Worm (Caenorhabditis elegans) whole organism, L4/young adult: Measurements from ENCODE around the gene F52E1.14.

Source experiments
- W03F9.2 ChIP-seq: fragments of 150-350 bp; optimal IDR thresholded peaks from 2 replicates; lab custom pipeline; 2014; ENCODE audit warnings: missing biosample characterization, missing genetic modification characterization
- dao-5 ChIP-seq: sonication (generic microtip); optimal IDR thresholded peaks from 2 replicates; lab custom pipeline; 2016; ENCODE audit warnings: missing genotype, missing genetic modification characterization, moderate library complexity, missing compliant biosample characterization
- him-1 ChIP-seq: sonication (generic microtip); optimal IDR thresholded peaks from 2 replicates; lab custom pipeline; 2016; ENCODE audit warnings: missing genotype, missing genetic modification reagents, missing genetic modification characterization, missing compliant biosample characterization

DNA sequence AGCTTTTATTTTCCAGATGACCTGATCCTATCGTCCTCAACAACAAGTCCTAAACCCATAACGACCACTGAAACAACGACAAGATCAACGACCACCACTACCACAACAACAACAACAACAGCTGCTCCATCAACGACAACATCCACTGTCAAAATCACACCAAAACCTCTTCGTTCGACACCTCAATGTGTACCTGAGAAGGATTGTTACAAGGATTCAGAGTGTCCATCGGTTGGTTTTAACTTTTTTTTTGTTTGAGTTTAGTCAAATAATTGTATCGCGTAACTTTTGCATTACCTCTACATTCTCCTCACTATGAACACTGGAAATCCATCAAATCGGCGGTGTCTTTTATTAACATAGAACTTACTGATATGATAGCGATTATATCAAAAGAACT is 3.6 kb upstream of the F52E1.14 start:
- TF ChIP-seq him-1 (tag; lab: Kevin White, UChicago) (no peak), dao-5 (tag; lab: Kevin White, UChicago) (no peak), W03F9.2 (tag; lab: Kevin White, UChicago) (no peak)
